Worm (Caenorhabditis elegans) whole organism, L1 larva: ENCODE measurements around the gene F36F12.3.

ENCODE experiments used
- ama-1 ChIP-seq: fragments of 150-350 bp; optimal IDR thresholded peaks from 2 replicates; lab custom pipeline; 2014
- ceh-82 ChIP-seq, 3 experiments: fragments of 150-350 bp in 1 of 3; sonication (generic microtip) in 2 of 3; optimal IDR thresholded peaks; 2 replicates each; lab custom pipeline; 2014 to 2017; ENCODE audit warnings: missing biosample characterization in 3 of 3, missing genetic modification characterization in 3 of 3
- efl-3 ChIP-seq: fragments of 200-800 bp; sonication (Bioruptor generic); optimal IDR thresholded peaks from 2 replicates; lab custom pipeline; 2018; ENCODE audit warnings: mild to moderate bottlenecking, missing genetic modification characterization, missing compliant biosample characterization
- elt-3 ChIP-seq, 6 experiments: fragments of 150-350 bp in 1 of 6; sonication (generic microtip); optimal IDR thresholded peaks; 2 replicates each; lab custom pipeline; 2017 to 2018; ENCODE audit warnings: missing biosample characterization in 6 of 6, missing genetic modification characterization in 6 of 6, inconsistent platforms in 1 of 6
- lin-13 ChIP-seq: fragments of 150-350 bp; optimal IDR thresholded peaks from 2 replicates; lab custom pipeline; 2014; ENCODE audit warnings: missing biosample characterization, missing genetic modification reagents, missing genetic modification characterization
- lin-15B ChIP-seq: fragments of 150-350 bp; sonication (generic microtip); optimal IDR thresholded peaks from 3 replicates; lab custom pipeline; 2014; ENCODE audit warnings: missing biosample characterization, missing genetic modification characterization
- lsy-2 ChIP-seq, 2 experiments: fragments of 150-350 bp; optimal IDR thresholded peaks; 2 replicates each; lab custom pipeline; 2014; ENCODE audit warnings: missing biosample characterization in 2 of 2, missing genetic modification characterization in 2 of 2
- mdl-1 ChIP-seq, 2 experiments: fragments of 150-350 bp; optimal IDR thresholded peaks; 2 replicates each; lab custom pipeline; 2014 to 2017; ENCODE audit warnings: missing biosample characterization in 2 of 2, missing genetic modification characterization in 2 of 2, inconsistent platforms in 1 of 2
- nhr-11 ChIP-seq: fragments of 150-350 bp; optimal IDR thresholded peaks from 2 replicates; lab custom pipeline; 2014; ENCODE audit warnings: missing biosample characterization, missing genetic modification characterization
- nhr-76 ChIP-seq: sonication (generic microtip); optimal IDR thresholded peaks from 2 replicates; lab custom pipeline; 2017; ENCODE audit warnings: missing biosample characterization, missing genetic modification characterization
- nhr-77 ChIP-seq: fragments of 150-350 bp; optimal IDR thresholded peaks from 2 replicates; lab custom pipeline; 2014; ENCODE audit warnings: missing biosample characterization, missing genetic modification characterization
- zip-4 ChIP-seq: fragments of 200-800 bp; sonication (Bioruptor generic); optimal IDR thresholded peaks from 2 replicates; lab custom pipeline; 2018; ENCODE audit warnings: mild to moderate bottlenecking, missing genetic modification characterization, moderate library complexity, missing compliant biosample characterization
- ztf-4 ChIP-seq: fragments of 150-350 bp; optimal IDR thresholded peaks from 2 replicates; lab custom pipeline; 2014; ENCODE audit warnings: missing biosample characterization, missing genetic modification characterization

- TF ChIP-seq lin-15B (tag; lab: Kevin White, UChicago) (no peak), mdl-1 (tag; optimal IDR thresholded peaks at IDR 0.05; lab: Kevin White, UChicago) (no peak), lin-13 (no peak), nhr-77 (no peak), elt-3 (tag; optimal IDR thresholded peaks at IDR 0.05; lab: Kevin White, UChicago) (no peak), lsy-2 (tag; optimal IDR thresholded peaks at IDR 0.05; lab: Kevin White, UChicago) (peak in 1 of 2 experiments; percentile 20), efl-3 (no peak), ama-1 (lab: Kevin White, UChicago) (no peak), ceh-82 (tag; optimal IDR thresholded peaks at IDR 0.05; lab: Kevin White, UChicago) (no peak), nhr-76 (tag; lab: Kevin White, UChicago) (no peak), zip-4 (GFP tag; lab: Kevin White, UChicago) (no peak), ztf-4 (tag; lab: Kevin White, UChicago) (no peak), nhr-11 (tag; lab: Kevin White, UChicago) (no peak)
Measured at ce11 chrV:2055765-2056504, 29.7 kb upstream of the F36F12.3 start.
